ENCODE assay signal across 3 worm cellular contexts in genomic region chrIV:2838308-2838707, ce11.
A peak's percentile ranks its signal among the peaks of the same experiment; 100 is the strongest.
TF ChIP-seq lines count a peak whose summit lies in the region.

Gene Y54G2A.7, plus strand, starts transcription at chrIV:2838608.

TF ChIP-seq in whole organism, L3 larva, 47 proteins besides CTCF, POLR2A, EP300 and RAD21:
- no peak for TF ChIP-seq ceh-9 (tag; optimal IDR thresholded peaks at IDR 0.05; lab: Kevin White, UChicago)
- TF ChIP-seq jun-1 (tag; optimal IDR thresholded peaks at IDR 0.05; lab: Kevin White, UChicago): no peak
- TF ChIP-seq daf-12 (tag; optimal IDR thresholded peaks at IDR 0.05; lab: Kevin White, UChicago): no peak
- TF ChIP-seq eor-1 (tag; optimal IDR thresholded peaks at IDR 0.05; lab: Kevin White, UChicago): no peak
- peak; percentile 19 for TF ChIP-seq elt-2 (tag; optimal IDR thresholded peaks at IDR 0.05; lab: Kevin White, UChicago)
- no peak for TF ChIP-seq lin-15B (tag; optimal IDR thresholded peaks at IDR 0.05; lab: Kevin White, UChicago)
- TF ChIP-seq ama-1 (optimal IDR thresholded peaks at IDR 0.05; lab: Kevin White, UChicago): no peak
- TF ChIP-seq nhr-77 (tag; optimal IDR thresholded peaks at IDR 0.05; lab: Kevin White, UChicago): no peak

TF ChIP-seq in whole organism, L4 larva, 104 proteins besides CTCF, POLR2A, EP300 and RAD21:
- no peak for TF ChIP-seq daf-16 (GFP tag; optimal IDR thresholded peaks at IDR 0.05; lab: Kevin White, UChicago)
- TF ChIP-seq daf-16 (tag; optimal IDR thresholded peaks at IDR 0.05; lab: Kevin White, UChicago): peak; percentile 27
- TF ChIP-seq daf-12 (tag; optimal IDR thresholded peaks at IDR 0.05; lab: Kevin White, UChicago): no peak
- TF ChIP-seq nhr-28 (tag; optimal IDR thresholded peaks at IDR 0.05; lab: Kevin White, UChicago): peak; percentile 65
- TF ChIP-seq ceh-82 (tag; optimal IDR thresholded peaks at IDR 0.05; lab: Kevin White, UChicago): no peak

TF ChIP-seq in whole organism, young adult, 124 proteins besides CTCF, POLR2A, EP300 and RAD21:
- TF ChIP-seq lin-35 (GFP tag; optimal IDR thresholded peaks at IDR 0.05; lab: Kevin White, UChicago): no peak
- no peak for TF ChIP-seq akir-1 (GFP tag; optimal IDR thresholded peaks at IDR 0.05; lab: Kevin White, UChicago)
- TF ChIP-seq nhr-80 (tag; optimal IDR thresholded peaks at IDR 0.05; lab: Kevin White, UChicago): peak; percentile 13
- TF ChIP-seq atf-7 (tag; optimal IDR thresholded peaks at IDR 0.05; lab: Kevin White, UChicago): no peak
